Fruit fly (Drosophila melanogaster): ENCODE results near the gene CG15172.

The CG15172 gene

dm6 chr2L:18982826-18983758 is 39.1 kb upstream of the CG15172 start (continued):
- TF ChIP-seq Eip93F (GFP tag; optimal IDR thresholded peaks at IDR 0.05): no peak
- no peak for TF ChIP-seq fd85E (GFP tag; optimal IDR thresholded peaks at IDR 0.05)
- TF ChIP-seq fd59A (GFP tag; optimal IDR thresholded peaks at IDR 0.05): no peak
- peak; percentile 33 for TF ChIP-seq pdm3 (GFP tag; optimal IDR thresholded peaks at IDR 0.05)
- TF ChIP-seq CG34406 (GFP tag; optimal IDR thresholded peaks at IDR 0.05): peak; percentile 33
- no peak for TF ChIP-seq spab (GFP tag; optimal IDR thresholded peaks at IDR 0.05)
- no peak for TF ChIP-seq Sox15 (GFP tag; optimal IDR thresholded peaks at IDR 0.05)
- TF ChIP-seq CG11762 (GFP tag; optimal IDR thresholded peaks at IDR 0.05; ENCODE audit: insufficient read depth): no peak
- peak; percentile 30 for TF ChIP-seq Ets96B (tag; optimal IDR thresholded peaks at IDR 0.05)
- no peak for TF ChIP-seq CG3919 (GFP tag; optimal IDR thresholded peaks at IDR 0.05)
- TF ChIP-seq Sox102F (GFP tag; optimal IDR thresholded peaks at IDR 0.05): no peak
- no peak for TF ChIP-seq fkh (GFP tag; optimal IDR thresholded peaks at IDR 0.05)

DNA sequence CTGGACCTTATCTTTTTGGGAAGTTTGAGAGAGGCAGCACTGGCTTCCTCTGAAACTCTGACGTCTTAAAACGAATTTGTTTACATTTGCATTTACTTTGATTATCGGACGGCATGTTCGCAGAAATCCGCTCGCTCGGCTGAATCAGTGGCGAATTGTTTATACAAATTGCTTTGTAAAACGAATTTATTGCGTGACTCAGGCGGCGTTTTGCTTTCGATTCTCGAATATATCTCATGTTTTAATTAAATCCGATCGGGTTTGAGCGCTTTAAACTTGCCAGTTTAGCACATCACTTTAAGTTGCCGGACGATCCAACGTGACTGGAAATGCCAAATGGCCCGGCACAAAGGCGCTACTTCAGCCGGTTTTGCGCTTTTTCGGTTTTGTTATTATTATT is 38.1 kb upstream of the CG15172 start:
- TF ChIP-seq Smox (GFP tag; optimal IDR thresholded peaks at IDR 0.05) (no peak), ss (GFP tag; optimal IDR thresholded peaks at IDR 0.05) (peak; percentile 20 to 71), CG11294 (GFP tag; IDR thresholded peaks at IDR 0.05) (no peak), CG6163 (GFP tag; IDR thresholded peaks at IDR 0.05) (0 out of 3 replicates have a peak, but pooled peaks have one; percentile 30), Eip78C (GFP tag) (peak; percentile 26), fkh (GFP tag; optimal IDR thresholded peaks at IDR 0.05) (peak; percentile 17), svp (GFP tag) (peak; percentile 88)

dm6 chr2L:18985201-18986124 is 36.8 kb upstream of the CG15172 start:
- TF ChIP-seq CG6276 (GFP tag; optimal IDR thresholded peaks at IDR 0.05) (no peak), Eip78C (GFP tag) (peak; percentile 67), topi (GFP tag; optimal IDR thresholded peaks at IDR 0.05) (peak; percentile 5), Hr38 (GFP tag; optimal IDR thresholded peaks at IDR 0.05) (no peak), CG8632 (GFP tag; optimal IDR thresholded peaks at IDR 0.05) (no peak), dsx (GFP tag; optimal IDR thresholded peaks at IDR 0.05; ENCODE audit: poor library complexity, severe bottlenecking) (no peak), CG16779 (tag; optimal IDR thresholded peaks at IDR 0.05) (no peak), cyc (GFP tag; optimal IDR thresholded peaks at IDR 0.05) (peak; percentile 11), CG8119 (GFP tag; IDR thresholded peaks at IDR 0.05) (peak; percentile 26; the same call in 1 of the 3 replicates), Eip75B (GFP tag; optimal IDR thresholded peaks at IDR 0.05) (no peak), acj6 (GFP tag; optimal IDR thresholded peaks at IDR 0.05) (peak; percentile 3), fd85E (GFP tag; optimal IDR thresholded peaks at IDR 0.05) (no peak), CG7368 (GFP tag; optimal IDR thresholded peaks at IDR 0.05) (no peak), CG31627 (GFP tag; optimal IDR thresholded peaks at IDR 0.05) (peak; percentile 49), vri (GFP tag; optimal IDR thresholded peaks at IDR 0.05) (peak; percentile 22), salr (GFP tag; optimal IDR thresholded peaks at IDR 0.05) (no peak), Hr39 (GFP tag; optimal IDR thresholded peaks at IDR 0.05) (peak; percentile 35), CG15336 (GFP tag; IDR thresholded peaks at IDR 0.05) (0 out of 2 replicates have a peak, but pooled peaks have one; percentile 36), Sox14 (GFP tag; optimal IDR thresholded peaks at IDR 0.05) (peak; percentile 17), Ets21C (GFP tag; optimal IDR thresholded peaks at IDR 0.05) (no peak), CG6792 (GFP tag; optimal IDR thresholded peaks at IDR 0.05) (peak; percentile 1), esn (GFP tag; optimal IDR thresholded peaks at IDR 0.05) (peak; percentile 42), Hr4 (GFP tag; optimal IDR thresholded peaks at IDR 0.05) (peak; percentile 35), CG32006 (GFP tag; optimal IDR thresholded peaks at IDR 0.05) (peak; percentile 42), achi (GFP tag; optimal IDR thresholded peaks at IDR 0.05) (peak; percentile 21), Met (GFP tag; optimal IDR thresholded peaks at IDR 0.05) (no peak), OdsH (GFP tag; optimal IDR thresholded peaks at IDR 0.05) (peak; percentile 1), CG6163 (GFP tag; IDR thresholded peaks at IDR 0.05) (no peak), CG3919 (GFP tag; optimal IDR thresholded peaks at IDR 0.05) (no peak)

Data from whole organism, prepupa.